Worm (Caenorhabditis elegans): ENCODE data around the gene F52G2.3.
"Not testable (repeated sequence)": the region's sequence is repeated elsewhere in the genome, so short reads cannot be mapped to it uniquely, and the experiment has no call there.

- TF ChIP-seq madf-10 (tag; optimal IDR thresholded peaks at IDR 0.05); T07F8.4 (tag; optimal IDR thresholded peaks at IDR 0.05); rec-8 (tag; optimal IDR thresholded peaks at IDR 0.05); nhr-27 (tag; optimal IDR thresholded peaks at IDR 0.05); lin-35 (GFP tag; optimal IDR thresholded peaks at IDR 0.05); dpl-1 (GFP tag; optimal IDR thresholded peaks at IDR 0.05): not testable (repeated sequence)
Measured at ce11 chrIV:13504065-13504464, 44.0 kb downstream of the F52G2.3 start.
